Fruit fly (Drosophila melanogaster): ENCODE measurements around the gene homer.

The homer gene

dm6 chr2L:6698387-6698786 is 24.8 kb downstream of the homer start (continued):
- TF ChIP-seq chif (GFP tag; optimal IDR thresholded peaks at IDR 0.05) (peak; percentile 14 to 57), Hmr (GFP tag; optimal IDR thresholded peaks at IDR 0.05) (peak; percentile 16), CG8388 (GFP tag; optimal IDR thresholded peaks at IDR 0.05) (peak; percentile 29), CG4617 (GFP tag; optimal IDR thresholded peaks at IDR 0.05; ENCODE audit: borderline replicate concordance) (no peak), Rx (GFP tag; IDR thresholded peaks at IDR 0.05) (peak; percentile 33; the same call in 1 of the 2 replicates), chinmo (GFP tag; IDR thresholded peaks at IDR 0.05; ENCODE audit: partially characterized antibody) (no peak), dati (GFP tag; IDR thresholded peaks at IDR 0.05) (0 out of 2 replicates have a peak, but pooled peaks have one; percentile 25), lbe (GFP tag; optimal IDR thresholded peaks at IDR 0.05) (peak; percentile 40), CG12104 (GFP tag; optimal IDR thresholded peaks at IDR 0.05) (no peak), CG4404 (GFP tag; IDR thresholded peaks at IDR 0.05) (peak; percentile 56), MESR4 (GFP tag; optimal IDR thresholded peaks at IDR 0.05) (no peak), CG4820 (GFP tag; optimal IDR thresholded peaks at IDR 0.05) (peak; percentile 36), CoRest (tag; optimal IDR thresholded peaks at IDR 0.05) (peak; percentile 9), Ada2b (GFP tag; IDR thresholded peaks at IDR 0.05) (peak; percentile 43; the same call in 1 of the 2 replicates), Doc3 (GFP tag; IDR thresholded peaks at IDR 0.05; ENCODE audit: partially characterized antibody) (no peak), aop (GFP tag; IDR thresholded peaks at IDR 0.05) (no peak), pros (GFP tag; optimal IDR thresholded peaks at IDR 0.05) (no peak), CG2199 (GFP tag; IDR thresholded peaks at IDR 0.05) (no peak), Spps (tag; optimal IDR thresholded peaks at IDR 0.05) (no peak), zfh2 (GFP tag; optimal IDR thresholded peaks at IDR 0.05) (peak; percentile 1), sna (GFP tag; IDR thresholded peaks at IDR 0.05; ENCODE audit: partially characterized antibody) (no peak), tx (GFP tag; optimal IDR thresholded peaks at IDR 0.05) (no peak), CkIIα-i1 (GFP tag; IDR thresholded peaks at IDR 0.05) (no peak), grau (tag; optimal IDR thresholded peaks at IDR 0.05) (peak; percentile 50), CG18011 (GFP tag; optimal IDR thresholded peaks at IDR 0.05) (no peak), CG6654 (GFP tag; optimal IDR thresholded peaks at IDR 0.05) (no peak), bcd (GFP tag; optimal IDR thresholded peaks at IDR 0.05) (peak; percentile 18), Rfx (GFP tag; IDR thresholded peaks at IDR 0.05) (peak; percentile 64), CG6765 (GFP tag; optimal IDR thresholded peaks at IDR 0.05) (no peak), CG3995 (GFP tag; optimal IDR thresholded peaks at IDR 0.05) (no peak), tgo (GFP tag; IDR thresholded peaks at IDR 0.05) (peak; percentile 58), hth (optimal IDR thresholded peaks at IDR 0.05) (no peak), CG30403 (GFP tag; optimal IDR thresholded peaks at IDR 0.05) (peak; percentile 49), CG14710 (tag; optimal IDR thresholded peaks at IDR 0.05) (peak; percentile 29), hkb (optimal IDR thresholded peaks at IDR 0.05) (no peak), hkb (GFP tag; IDR thresholded peaks at IDR 0.05) (peak; percentile 24; the same call in 1 of the 2 replicates), pnt (GFP tag; optimal IDR thresholded peaks at IDR 0.05) (no peak), CG17328 (GFP tag; IDR thresholded peaks at IDR 0.05) (peak; percentile 75), D19A (tag; optimal IDR thresholded peaks at IDR 0.05) (peak; percentile 11), HLH54F (GFP tag; optimal IDR thresholded peaks at IDR 0.05) (peak; percentile 12), ro (GFP tag; IDR thresholded peaks at IDR 0.05) (no peak), Lim3 (GFP tag; IDR thresholded peaks at IDR 0.05) (no peak), CG3065 (GFP tag; optimal IDR thresholded peaks at IDR 0.05) (no peak), Scr (GFP tag; IDR thresholded peaks at IDR 0.05; ENCODE audit: partially characterized antibody) (no peak), CG14014 (GFP tag; IDR thresholded peaks at IDR 0.05) (peak; percentile 58; the same call in 1 of the 2 replicates), rib (GFP tag; IDR thresholded peaks at IDR 0.05) (no peak), CG3847 (GFP tag; IDR thresholded peaks at IDR 0.05) (no peak), CG6683 (GFP tag; optimal IDR thresholded peaks at IDR 0.05) (no peak), ase (GFP tag; IDR thresholded peaks at IDR 0.05) (peak; percentile 59; the same call in 1 of the 3 replicates), pfk (GFP tag; optimal IDR thresholded peaks at IDR 0.05) (no peak), Dad (GFP tag; optimal IDR thresholded peaks at IDR 0.05) (no peak)
